Fruit fly (Drosophila melanogaster) whole organism, embryonic: ENCODE results near the gene CkIIalpha-i3.
A peak's percentile ranks its signal among the peaks of the same experiment; 100 is the strongest.

Experiments
- BtbVII ChIP-seq: fragments of 200-800 bp; sonication (Bioruptor generic); optimal IDR thresholded peaks from 3 replicates; lab custom pipeline; 2017; ENCODE audit warnings: missing biosample characterization, mild to moderate bottlenecking, missing genetic modification characterization
- CG12104 ChIP-seq: fragments of 200-800 bp; sonication (Bioruptor generic); optimal IDR thresholded peaks from 3 replicates; lab custom pipeline; 2016; ENCODE audit warnings: missing biosample characterization, missing genetic modification characterization
- CG12659 ChIP-seq: fragments of 200-800 bp; sonication (Bioruptor generic); optimal IDR thresholded peaks from 3 replicates; lab custom pipeline; 2017; ENCODE audit warnings: mild to moderate bottlenecking, missing biosample characterization, missing genetic modification reagents, missing genetic modification characterization
- CG13123 ChIP-seq: fragments of 200-800 bp; sonication (Bioruptor generic); optimal IDR thresholded peaks from 2 replicates; lab custom pipeline; 2016; ENCODE audit warnings: missing biosample characterization, missing genetic modification characterization
- CG13775 ChIP-seq: fragments of 200-800 bp; sonication (Bioruptor generic); optimal IDR thresholded peaks from 3 replicates; lab custom pipeline; 2017; ENCODE audit warnings: missing biosample characterization, mild to moderate bottlenecking, missing genetic modification characterization
- CG14014 ChIP-seq: fragments of 200-800 bp; sonication (Bioruptor generic); IDR thresholded peaks from 2 replicates; pipeline ENCODE4 v1.3.6; 2022; ENCODE audit warnings: missing biosample characterization, missing genetic modification characterization
- CG14050 ChIP-seq: fragments of 200-800 bp; sonication (Bioruptor generic); IDR thresholded peaks from 3 replicates; pipeline ENCODE4 v1.3.6; 2022; ENCODE audit warnings: missing biosample characterization, missing genetic modification characterization
- CG15011 ChIP-seq: fragments of 200-800 bp; sonication (Bioruptor generic); optimal IDR thresholded peaks from 3 replicates; lab custom pipeline; 2018; ENCODE audit warnings: missing biosample characterization, mild to moderate bottlenecking, missing genetic modification characterization
- CG15696 ChIP-seq: fragments of 200-800 bp; sonication (Bioruptor generic); optimal IDR thresholded peaks from 2 replicates; lab custom pipeline; 2019; ENCODE audit warnings: missing biosample characterization, mild to moderate bottlenecking, missing genetic modification characterization, moderate library complexity
- CG16779 ChIP-seq: fragments of 200-800 bp; sonication (Bioruptor generic); IDR thresholded peaks from 2 replicates; pipeline ENCODE4 v1.3.6; 2022; ENCODE audit warnings: missing biosample characterization, missing genetic modification characterization
- CG16815 ChIP-seq: fragments of 200-800 bp; sonication (Bioruptor generic); optimal IDR thresholded peaks from 3 replicates; lab custom pipeline; 2017; ENCODE audit warnings: missing biosample characterization, mild to moderate bottlenecking, missing genetic modification characterization
- CG17385 ChIP-seq: fragments of 200-800 bp; sonication (Bioruptor generic); optimal IDR thresholded peaks from 3 replicates; lab custom pipeline; 2018; ENCODE audit warnings: missing biosample characterization, mild to moderate bottlenecking, missing genetic modification characterization
- CG17829 ChIP-seq: fragments of 200-800 bp; optimal IDR thresholded peaks from 2 replicates; lab custom pipeline; 2019; ENCODE audit warnings: missing biosample characterization, mild to moderate bottlenecking, missing genetic modification characterization, moderate library complexity
- CG18011 ChIP-seq: fragments of 200-800 bp; sonication (Bioruptor generic); optimal IDR thresholded peaks from 2 replicates; lab custom pipeline; 2017; ENCODE audit warnings: missing biosample characterization, missing genetic modification characterization, mild to moderate bottlenecking, moderate library complexity, missing genotype
- CG2202 ChIP-seq: fragments of 200-800 bp; sonication (Bioruptor generic); optimal IDR thresholded peaks from 2 replicates; lab custom pipeline; 2018; ENCODE audit warnings: missing biosample characterization, mild to moderate bottlenecking, missing genetic modification characterization
- CG3065 ChIP-seq: fragments of 200-800 bp; sonication (Bioruptor generic); optimal IDR thresholded peaks from 2 replicates; lab custom pipeline; 2016; ENCODE audit warnings: missing biosample characterization, missing genetic modification characterization
- CG31224 ChIP-seq: fragments of 200-800 bp; sonication (Bioruptor generic); IDR thresholded peaks from 2 replicates; pipeline ENCODE4 v1.3.6; 2022; ENCODE audit warnings: missing biosample characterization, missing genetic modification characterization
- CG3163 ChIP-seq: fragments of 200-800 bp; sonication (Bioruptor generic); optimal IDR thresholded peaks from 3 replicates; lab custom pipeline; 2016; ENCODE audit warnings: missing biosample characterization, missing genetic modification characterization
- CG4854 ChIP-seq: fragments of 200-800 bp; sonication (Bioruptor generic); optimal IDR thresholded peaks from 2 replicates; lab custom pipeline; 2016; ENCODE audit warnings: missing biosample characterization, missing genetic modification characterization, inconsistent platforms
- CG6654 ChIP-seq: fragments of 200-800 bp; sonication (Bioruptor generic); optimal IDR thresholded peaks from 2 replicates; lab custom pipeline; 2017; ENCODE audit warnings: missing biosample characterization, mild to moderate bottlenecking, missing genetic modification characterization
- Doc2 ChIP-seq: fragments of 200-800 bp; sonication (Bioruptor generic); IDR thresholded peaks from 2 replicates; pipeline ENCODE4 v1.3.6; 2022; ENCODE audit warnings: missing biosample characterization, missing genetic modification characterization
- Eip74EF ChIP-seq, 2 experiments: fragments of 200-800 bp in 1 of 2; fragments of >200 bp in 1 of 2; sonication (Bioruptor generic) in 1 of 2; optimal IDR thresholded peaks; 2 replicates each; lab custom pipeline; 2017 to 2019; ENCODE audit warnings: missing biosample characterization in 2 of 2, missing genetic modification characterization in 2 of 2, mild to moderate bottlenecking in 1 of 2, moderate library complexity in 1 of 2
- H15 ChIP-seq: fragments of 200-800 bp; sonication (Bioruptor generic); IDR thresholded peaks from 3 replicates; pipeline ENCODE4 v1.3.6; 2022; ENCODE audit warnings: missing biosample characterization, missing genetic modification characterization
- HLH4C ChIP-seq: fragments of 200-800 bp; sonication (Bioruptor generic); IDR thresholded peaks from 3 replicates; pipeline ENCODE4 v1.3.6; 2022; ENCODE audit warnings: missing biosample characterization, missing genetic modification characterization; ENCODE audit not compliant: partially characterized antibody
- Lhr ChIP-seq: fragments of 200-800 bp; sonication (Bioruptor generic); optimal IDR thresholded peaks from 3 replicates; lab custom pipeline; 2017; ENCODE audit warnings: mild to moderate bottlenecking, missing biosample characterization, missing genetic modification reagents, missing genetic modification characterization
- Lim3 ChIP-seq: fragments of 200-800 bp; sonication (Bioruptor generic); IDR thresholded peaks from 2 replicates; pipeline ENCODE4 v1.3.6; 2022; ENCODE audit warnings: missing biosample characterization, missing genetic modification characterization
- MTF-1 ChIP-seq: fragments of 200-800 bp; sonication (Bioruptor generic); optimal IDR thresholded peaks from 2 replicates; lab custom pipeline; 2018; ENCODE audit warnings: missing biosample characterization, mild to moderate bottlenecking, missing genetic modification characterization, borderline replicate concordance
- Med ChIP-seq: fragments of 200-800 bp; sonication (Bioruptor generic); peaks from one replicate; lab custom pipeline; 2016; ENCODE audit warnings: missing biosample characterization, missing genetic modification characterization, mild to moderate bottlenecking, inconsistent platforms, moderate library complexity
- Nf-YC ChIP-seq: fragments of 200-800 bp; optimal IDR thresholded peaks from 3 replicates; lab custom pipeline; 2019; ENCODE audit warnings: missing biosample characterization, mild to moderate bottlenecking, missing genetic modification characterization, moderate library complexity
- TFAM ChIP-seq: fragments of 200-800 bp; sonication (Bioruptor generic); optimal IDR thresholded peaks from 2 replicates; lab custom pipeline; 2017; ENCODE audit warnings: missing biosample characterization, missing genetic modification characterization, inconsistent platforms
- Xrp1 ChIP-seq: fragments of 200-800 bp; sonication (Bioruptor generic); IDR thresholded peaks from 2 replicates; pipeline ENCODE4 v1.3.6; 2022; ENCODE audit warnings: missing biosample characterization, missing genetic modification characterization
- YL-1 ChIP-seq: fragments of 200-800 bp; sonication (Bioruptor generic); optimal IDR thresholded peaks from 3 replicates; lab custom pipeline; 2017; ENCODE audit warnings: missing biosample characterization, mild to moderate bottlenecking, missing genetic modification characterization
- ash1 ChIP-seq: fragments of 200-800 bp; sonication (Bioruptor generic); optimal IDR thresholded peaks from 2 replicates; lab custom pipeline; 2018; ENCODE audit warnings: missing biosample characterization, mild to moderate bottlenecking, missing genetic modification characterization
- bbx ChIP-seq: fragments of 200-800 bp; sonication (Bioruptor generic); IDR thresholded peaks from 2 replicates; pipeline ENCODE4 v1.3.6; 2022; ENCODE audit warnings: missing biosample characterization, missing genetic modification characterization; ENCODE audit not compliant: partially characterized antibody
- cg ChIP-seq: fragments of 200-800 bp; sonication (Bioruptor generic); optimal IDR thresholded peaks from 3 replicates; lab custom pipeline; 2019; ENCODE audit warnings: missing biosample characterization, mild to moderate bottlenecking, missing genetic modification characterization, moderate library complexity
- chinmo ChIP-seq: fragments of 200-800 bp; sonication (Bioruptor generic); IDR thresholded peaks from 4 replicates; pipeline ENCODE4 v1.3.6; 2022; ENCODE audit warnings: missing biosample characterization, missing genetic modification characterization; ENCODE audit not compliant: partially characterized antibody
- crol ChIP-seq: fragments of 200-800 bp; sonication (Bioruptor generic); IDR thresholded peaks from 2 replicates; pipeline ENCODE4 v1.3.6; 2022; ENCODE audit warnings: missing biosample characterization, missing genetic modification characterization
- exex ChIP-seq: fragments of 200-800 bp; sonication (Bioruptor generic); optimal IDR thresholded peaks from 4 replicates; lab custom pipeline; 2018; ENCODE audit warnings: missing biosample characterization, mild to moderate bottlenecking, missing genetic modification characterization, moderate library complexity
- fd96Cb ChIP-seq: fragments of 200-800 bp; sonication (Bioruptor generic); optimal IDR thresholded peaks from 2 replicates; lab custom pipeline; 2018; ENCODE audit warnings: missing biosample characterization, mild to moderate bottlenecking, missing genetic modification characterization, moderate library complexity
- ftz-f1 ChIP-seq: fragments of 200-800 bp; sonication (Bioruptor generic); optimal IDR thresholded peaks from 2 replicates; lab custom pipeline; 2016; ENCODE audit warnings: missing biosample characterization, missing genetic modification characterization
- gfzf ChIP-seq: fragments of 200-800 bp; sonication (Bioruptor generic); optimal IDR thresholded peaks from 2 replicates; lab custom pipeline; 2016; ENCODE audit warnings: missing biosample characterization, mild to moderate bottlenecking, missing genetic modification characterization, moderate library complexity
- insv ChIP-seq, 2 experiments: fragments of 200-800 bp; sonication (Bioruptor generic); optimal IDR thresholded peaks; 3 replicates each; lab custom pipeline; 2016 to 2018; ENCODE audit warnings: missing biosample characterization in 2 of 2, missing genetic modification characterization in 2 of 2
- kay ChIP-seq: fragments of 200-800 bp; sonication (Bioruptor generic); optimal IDR thresholded peaks from 2 replicates; lab custom pipeline; 2016; ENCODE audit warnings: missing biosample characterization, missing genetic modification characterization
- lmd ChIP-seq: fragments of 200-800 bp; sonication (Bioruptor generic); IDR thresholded peaks from 2 replicates; pipeline ENCODE4 v1.3.6; 2022; ENCODE audit warnings: missing biosample characterization, missing genetic modification characterization
- oc ChIP-seq: fragments of 200-800 bp; sonication (Bioruptor generic); optimal IDR thresholded peaks from 2 replicates; lab custom pipeline; 2018; ENCODE audit warnings: missing biosample characterization, mild to moderate bottlenecking, missing genetic modification characterization, moderate library complexity
- ranshi ChIP-seq: fragments of 200-800 bp; sonication (Bioruptor generic); IDR thresholded peaks from 2 replicates; pipeline ENCODE4 v1.3.6; 2022; ENCODE audit warnings: missing biosample characterization, missing genetic modification characterization
- sd ChIP-seq: fragments of 200-800 bp; sonication (Bioruptor generic); optimal IDR thresholded peaks from 3 replicates; lab custom pipeline; 2018; ENCODE audit warnings: missing biosample characterization, mild to moderate bottlenecking, missing genetic modification characterization, moderate library complexity
- sens ChIP-seq: fragments of 200-800 bp; sonication (Bioruptor generic); peaks from one replicate; lab custom pipeline; 2016; ENCODE audit warnings: missing biosample characterization, missing genetic modification characterization

Gene CkIIalpha-i3

DNA sequence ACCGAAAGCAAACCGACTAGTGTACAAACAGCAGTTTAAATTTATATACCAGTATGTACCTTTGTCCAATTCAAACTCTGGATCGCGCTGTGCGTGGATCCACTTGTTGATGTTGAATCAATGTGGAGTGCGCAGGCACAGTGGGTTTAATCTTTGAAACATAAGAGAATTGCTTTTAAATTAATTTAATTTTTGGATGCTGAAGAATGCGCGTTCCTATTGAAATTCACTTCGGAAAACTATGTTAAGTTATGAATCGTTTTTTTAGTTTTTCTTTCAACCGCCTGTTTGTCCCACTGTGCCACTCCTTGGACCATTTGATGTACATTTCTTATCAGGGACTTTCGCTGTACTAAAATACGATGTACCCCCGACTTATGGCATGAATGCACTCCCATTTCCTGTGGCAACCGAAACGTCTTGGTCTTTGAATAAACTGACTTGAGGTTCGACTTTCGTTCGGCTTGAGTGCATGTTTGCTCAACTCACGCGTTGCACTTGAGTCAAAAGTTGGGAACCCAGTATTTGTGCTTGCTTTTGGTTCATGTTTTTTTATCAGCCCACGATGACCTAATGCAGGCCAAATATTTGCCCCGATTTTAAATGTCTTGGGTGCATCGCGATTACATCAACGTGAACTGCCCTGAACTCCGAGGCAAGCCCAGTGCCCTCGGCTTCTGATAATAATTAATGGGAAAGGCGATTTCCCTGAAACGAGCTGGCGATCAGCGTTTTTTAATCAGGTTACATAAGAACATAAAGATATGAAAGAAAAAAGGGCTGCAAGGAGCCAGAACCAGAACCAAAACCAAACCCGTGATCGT, 14.3 kb upstream of the CkIIalpha-i3 start (continued):
- TF ChIP-seq chinmo (GFP tag; lab: Robert Waterston, UW) (no peak), CG13775 (GFP tag; lab: Kevin White, UChicago) (peak; percentile 92), crol (peak; percentile 69), MTF-1 (GFP tag; lab: Kevin White, UChicago) (peak; percentile 89), CG14050 (peak; percentile 87), ranshi (GFP tag; lab: Robert Waterston, UW) (peak; percentile 91), BtbVII (peak; percentile 68), exex (no peak), fd96Cb (peak; percentile 93), Nf-YC (tag; lab: Kevin White, UChicago) (peak; percentile 35), CG31224 (peak; percentile 79), Lim3 (GFP tag; lab: Robert Waterston, UW) (peak; percentile 69; the same call in 1 of the 2 replicates), CG15011 (GFP tag; lab: Kevin White, UChicago) (peak; percentile 81), CG14014 (GFP tag; lab: Robert Waterston, UW) (peak; percentile 87), Lhr (GFP tag; lab: Kevin White, UChicago) (peak; percentile 95), insv (GFP tag; optimal IDR thresholded peaks at IDR 0.05; lab: Kevin White, UChicago) (peak; percentile 10 to 26), CG16815 (GFP tag; lab: Kevin White, UChicago) (peak; percentile 90), Med (GFP tag; lab: Kevin White, UChicago) (peak; percentile 97), sens (GFP tag; lab: Kevin White, UChicago) (peak; percentile 100), CG17385 (GFP tag; lab: Kevin White, UChicago) (peak; percentile 77), bbx (GFP tag; lab: Robert Waterston, UW) (no peak), Eip74EF (GFP tag; optimal IDR thresholded peaks at IDR 0.05; lab: Kevin White, UChicago) (peak in 1 of 2 experiments; percentile 91), cg (GFP tag; lab: Kevin White, UChicago) (no peak), CG17829 (peak; percentile 98), gfzf (GFP tag; lab: Kevin White, UChicago) (no peak), TFAM (GFP tag; lab: Kevin White, UChicago) (peak; percentile 84), ash1 (peak; percentile 17), CG13123 (GFP tag; lab: Kevin White, UChicago) (peak; percentile 81), CG18011 (GFP tag; lab: Kevin White, UChicago) (peak; percentile 46), CG3065 (GFP tag; lab: Kevin White, UChicago) (peak; percentile 86), HLH4C (GFP tag; lab: Robert Waterston, UW) (no peak), CG12659 (GFP tag; lab: Kevin White, UChicago) (peak; percentile 86), CG12104 (peak; percentile 89), Doc2 (peak; percentile 52; the same call in 1 of the 2 replicates), sd (tag; lab: Kevin White, UChicago) (no peak), CG2202 (tag; lab: Kevin White, UChicago) (peak; percentile 99), CG3163 (GFP tag; lab: Kevin White, UChicago) (peak; percentile 74), CG4854 (GFP tag; lab: Kevin White, UChicago) (peak; percentile 92), oc (tag; lab: Kevin White, UChicago) (peak; percentile 88), kay (GFP tag; lab: Kevin White, UChicago) (peak; percentile 89), CG6654 (peak; percentile 68), CG15696 (peak; percentile 98), Xrp1 (GFP tag; lab: Robert Waterston, UW) (peak; percentile 99), YL-1 (GFP tag; lab: Kevin White, UChicago) (peak; percentile 85), CG16779 (GFP tag; lab: Robert Waterston, UW) (no peak), H15 (peak; percentile 90), lmd (peak; percentile 87), ftz-f1 (GFP tag; lab: Kevin White, UChicago) (no peak)
